ENCODE assay signal across 7 worm cellular contexts in the genomic region with DNA sequence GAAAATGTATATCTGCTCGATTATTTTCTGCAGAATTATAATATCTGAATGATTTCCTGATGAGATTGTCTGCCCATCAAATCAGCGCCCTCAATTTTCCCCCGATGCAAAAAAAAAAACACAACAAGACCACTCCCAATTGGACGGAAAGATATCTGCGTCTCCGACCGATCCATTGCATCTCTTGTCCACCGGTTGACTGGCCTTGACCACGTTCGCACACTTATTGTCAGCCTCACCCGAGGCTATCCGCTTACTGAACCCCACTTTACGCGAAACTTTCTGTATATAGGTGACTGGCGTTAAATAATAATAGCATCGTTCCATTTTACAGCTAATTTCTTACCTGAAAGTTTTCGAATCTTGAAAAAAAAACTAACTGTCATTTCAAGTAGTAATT.
A peak's percentile ranks its signal among the peaks of the same experiment; 100 is the strongest.
TF ChIP-seq lines count a peak whose summit lies in the region.

No protein-coding gene starts in this region.

TF ChIP-seq in whole organism, L1 larva, 84 proteins besides CTCF, POLR2A, EP300 and RAD21 (continues in another document):
- TF ChIP-seq snu-23 (GFP tag; optimal IDR thresholded peaks at IDR 0.05; lab: Kevin White, UChicago) (peak; percentile 50), unc-130 (tag; optimal IDR thresholded peaks at IDR 0.05; lab: Kevin White, UChicago) (no peak), lin-14 (GFP tag; optimal IDR thresholded peaks at IDR 0.05; lab: Kevin White, UChicago) (peak; percentile 59), nhr-90 (tag; optimal IDR thresholded peaks at IDR 0.05; lab: Kevin White, UChicago; ENCODE audit: poor library complexity) (peak; percentile 23), rnt-1 (tag; optimal IDR thresholded peaks at IDR 0.05; lab: Kevin White, UChicago) (peak; percentile 12), nhr-85 (tag; lab: Kevin White, UChicago) (peak; percentile 71), lin-39 (tag; optimal IDR thresholded peaks at IDR 0.05; lab: Kevin White, UChicago) (no peak), isw-1 (GFP tag; IDR thresholded peaks at IDR 0.05; lab: Robert Waterston, UW) (no peak), aha-1 (tag; optimal IDR thresholded peaks at IDR 0.05; lab: Kevin White, UChicago) (no peak), nhr-71 (tag; optimal IDR thresholded peaks at IDR 0.05; lab: Kevin White, UChicago) (peak; percentile 6), pqm-1 (tag; optimal IDR thresholded peaks at IDR 0.05; lab: Kevin White, UChicago) (no peak), mdl-1 (tag; optimal IDR thresholded peaks at IDR 0.05; lab: Kevin White, UChicago) (no peak), unc-98 (GFP tag; IDR thresholded peaks at IDR 0.05; lab: Robert Waterston, UW) (no peak)

TF ChIP-seq in whole organism, L2 larva, 48 proteins besides CTCF, POLR2A, EP300 and RAD21:
- TF ChIP-seq sma-9 (GFP tag; optimal IDR thresholded peaks at IDR 0.05; lab: Kevin White, UChicago) (peak; percentile 7), sma-9 (tag; optimal IDR thresholded peaks at IDR 0.05; lab: Kevin White, UChicago) (no peak), sma-3 (GFP tag; optimal IDR thresholded peaks at IDR 0.05; lab: Kevin White, UChicago) (peak; percentile 43), fos-1 (tag; optimal IDR thresholded peaks at IDR 0.05; lab: Kevin White, UChicago) (peak; percentile 19), nhr-6 (tag; optimal IDR thresholded peaks at IDR 0.05; lab: Kevin White, UChicago) (no peak), mbf-1 (tag; optimal IDR thresholded peaks at IDR 0.05; lab: Kevin White, UChicago) (no peak), ceh-82 (tag; optimal IDR thresholded peaks at IDR 0.05; lab: Kevin White, UChicago) (no peak), nhr-21 (tag; optimal IDR thresholded peaks at IDR 0.05; lab: Kevin White, UChicago) (peak; percentile 30), nhr-25 (tag; optimal IDR thresholded peaks at IDR 0.05; lab: Kevin White, UChicago) (peak; percentile 71)

TF ChIP-seq in whole organism, L3 larva, 47 proteins besides CTCF, POLR2A, EP300 and RAD21 (continues in another document):
- no peak for TF ChIP-seq fkh-10 (GFP tag; optimal IDR thresholded peaks at IDR 0.05; lab: Kevin White, UChicago)
- no peak for TF ChIP-seq pqm-1 (tag; optimal IDR thresholded peaks at IDR 0.05; lab: Kevin White, UChicago)
- TF ChIP-seq aly-2 (tag; optimal IDR thresholded peaks at IDR 0.05; lab: Kevin White, UChicago), result no peak
- no peak for TF ChIP-seq lin-39 (tag; optimal IDR thresholded peaks at IDR 0.05; lab: Kevin White, UChicago)
- no peak for TF ChIP-seq unc-39 (tag; optimal IDR thresholded peaks at IDR 0.05; lab: Kevin White, UChicago)
- TF ChIP-seq nhr-237 (tag; optimal IDR thresholded peaks at IDR 0.05; lab: Kevin White, UChicago), result no peak
- TF ChIP-seq lsy-12 (tag; optimal IDR thresholded peaks at IDR 0.05; lab: Kevin White, UChicago), result no peak
- no peak for TF ChIP-seq egl-5 (tag; optimal IDR thresholded peaks at IDR 0.05; lab: Kevin White, UChicago)
- TF ChIP-seq ceh-82 (tag; optimal IDR thresholded peaks at IDR 0.05; lab: Kevin White, UChicago), result no peak
- TF ChIP-seq sea-2 (GFP tag; optimal IDR thresholded peaks at IDR 0.05; lab: Kevin White, UChicago), result no peak
- TF ChIP-seq elt-1 (tag; optimal IDR thresholded peaks at IDR 0.05; lab: Kevin White, UChicago), result no peak
- TF ChIP-seq mml-1 (tag; optimal IDR thresholded peaks at IDR 0.05; lab: Kevin White, UChicago), result no peak
- no peak for TF ChIP-seq skn-1 (tag; optimal IDR thresholded peaks at IDR 0.05; lab: Kevin White, UChicago)
- TF ChIP-seq elt-2 (tag; optimal IDR thresholded peaks at IDR 0.05; lab: Kevin White, UChicago), result no peak
- no peak for TF ChIP-seq ceh-9 (tag; optimal IDR thresholded peaks at IDR 0.05; lab: Kevin White, UChicago)

TF ChIP-seq in whole organism, L4 larva, 104 proteins besides CTCF, POLR2A, EP300 and RAD21 (continues in another document):
- TF ChIP-seq mdt-29 (GFP tag; IDR thresholded peaks at IDR 0.05; lab: Robert Waterston, UW), result no peak
- TF ChIP-seq ces-1 (GFP tag; optimal IDR thresholded peaks at IDR 0.05; lab: Kevin White, UChicago), result no peak
- no peak for TF ChIP-seq F44E2.7 (GFP tag; IDR thresholded peaks at IDR 0.05; lab: Robert Waterston, UW)
- TF ChIP-seq cey-2 (tag; optimal IDR thresholded peaks at IDR 0.05; lab: Kevin White, UChicago; ENCODE audit: borderline replicate concordance, insufficient read depth), result no peak
- TF ChIP-seq mdl-1 (tag; optimal IDR thresholded peaks at IDR 0.05; lab: Kevin White, UChicago), result peak in 1 of 2 experiments; percentile 22
- TF ChIP-seq egl-43 (GFP tag; IDR thresholded peaks at IDR 0.05; lab: Robert Waterston, UW), result no peak
- no peak for TF ChIP-seq nhr-77 (tag; optimal IDR thresholded peaks at IDR 0.05; lab: Kevin White, UChicago)
- TF ChIP-seq zip-11 (GFP tag; IDR thresholded peaks at IDR 0.05; lab: Robert Waterston, UW), result no peak
- no peak for TF ChIP-seq spr-1 (tag; optimal IDR thresholded peaks at IDR 0.05; lab: Kevin White, UChicago)
- TF ChIP-seq mxl-3 (GFP tag; optimal IDR thresholded peaks at IDR 0.05; lab: Kevin White, UChicago), result peak; percentile 43
- peak; percentile 38 for TF ChIP-seq aha-1 (tag; lab: Kevin White, UChicago)
- TF ChIP-seq set-16 (GFP tag; IDR thresholded peaks at IDR 0.05; lab: Robert Waterston, UW), result no peak
- no peak for TF ChIP-seq snpc-1.2 (GFP tag; IDR thresholded peaks at IDR 0.05; lab: Robert Waterston, UW)
- TF ChIP-seq tra-1 (GFP tag; IDR thresholded peaks at IDR 0.05; lab: Robert Waterston, UW), result no peak
- TF ChIP-seq lin-29 (GFP tag; IDR thresholded peaks at IDR 0.05; lab: Robert Waterston, UW), result no peak

TF ChIP-seq in whole organism, late embryonic, 69 proteins besides CTCF, POLR2A, EP300 and RAD21:
- TF ChIP-seq Y22D7AL.16 (tag; optimal IDR thresholded peaks at IDR 0.05; lab: Kevin White, UChicago) (no peak), gmeb-2 (tag; optimal IDR thresholded peaks at IDR 0.05; lab: Kevin White, UChicago) (no peak), nfya-1 (tag; optimal IDR thresholded peaks at IDR 0.05; lab: Kevin White, UChicago) (peak; percentile 42), zip-5 (tag; optimal IDR thresholded peaks at IDR 0.05; lab: Kevin White, UChicago) (no peak)

TF ChIP-seq in whole organism, mixed stage, embryonic, 35 proteins besides CTCF, POLR2A, EP300 and RAD21:
- TF ChIP-seq flh-1 (GFP tag; optimal IDR thresholded peaks at IDR 0.05; lab: Kevin White, UChicago), result no peak
- no peak for TF ChIP-seq unc-62 (GFP tag; optimal IDR thresholded peaks at IDR 0.05; lab: Kevin White, UChicago)
- TF ChIP-seq unc-39 (tag; optimal IDR thresholded peaks at IDR 0.05; lab: Kevin White, UChicago), result no peak
- no peak for TF ChIP-seq blmp-1 (tag; optimal IDR thresholded peaks at IDR 0.05; lab: Kevin White, UChicago)
- TF ChIP-seq snpc-4 (tag; optimal IDR thresholded peaks at IDR 0.05; lab: Kevin White, UChicago), result no peak
- TF ChIP-seq drap-1 (GFP tag; optimal IDR thresholded peaks at IDR 0.05; lab: Kevin White, UChicago), result no peak
- no peak for TF ChIP-seq nhr-76 (tag; optimal IDR thresholded peaks at IDR 0.05; lab: Kevin White, UChicago)
- no peak for TF ChIP-seq ceh-43 (GFP tag; optimal IDR thresholded peaks at IDR 0.05; lab: Kevin White, UChicago)
- TF ChIP-seq ceh-39 (tag; optimal IDR thresholded peaks at IDR 0.05; lab: Kevin White, UChicago), result no peak
- TF ChIP-seq unc-120 (tag; optimal IDR thresholded peaks at IDR 0.05; lab: Kevin White, UChicago; ENCODE audit: poor library complexity, severe bottlenecking), result no peak
- no peak for TF ChIP-seq pha-4 (tag; optimal IDR thresholded peaks at IDR 0.05; lab: Kevin White, UChicago)
- no peak for TF ChIP-seq sptf-1 (tag; optimal IDR thresholded peaks at IDR 0.05; lab: Kevin White, UChicago)
- TF ChIP-seq sem-2 (GFP tag; optimal IDR thresholded peaks at IDR 0.05; lab: Kevin White, UChicago), result no peak
- peak; percentile 38 for TF ChIP-seq nhr-2 (tag; optimal IDR thresholded peaks at IDR 0.05; lab: Kevin White, UChicago)
- TF ChIP-seq ham-2 (GFP tag; optimal IDR thresholded peaks at IDR 0.05; lab: Kevin White, UChicago), result peak; percentile 48

TF ChIP-seq in whole organism, young adult, 124 proteins besides CTCF, POLR2A, EP300 and RAD21:
- peak; percentile 52; the same call in 1 of the 2 replicates for TF ChIP-seq madf-3 (GFP tag; IDR thresholded peaks at IDR 0.05; lab: Robert Waterston, UW)
- peak; percentile 38 for TF ChIP-seq hrde-1 (tag; optimal IDR thresholded peaks at IDR 0.05; lab: Kevin White, UChicago; ENCODE audit: borderline replicate concordance)
- TF ChIP-seq nfya-1 (tag; optimal IDR thresholded peaks at IDR 0.05; lab: Kevin White, UChicago; ENCODE audit: borderline replicate concordance, insufficient read depth), result no peak
- TF ChIP-seq ztf-3 (GFP tag; optimal IDR thresholded peaks at IDR 0.05; lab: Kevin White, UChicago), result no peak
- peak; percentile 48 for TF ChIP-seq ama-1 (optimal IDR thresholded peaks at IDR 0.05; lab: Kevin White, UChicago)
- no peak for TF ChIP-seq ama-1 (GFP tag; optimal IDR thresholded peaks at IDR 0.05; lab: Kevin White, UChicago)
- TF ChIP-seq gei-17 (GFP tag; optimal IDR thresholded peaks at IDR 0.05; lab: Kevin White, UChicago), result no peak
- no peak for TF ChIP-seq sptf-2 (GFP tag; optimal IDR thresholded peaks at IDR 0.05; lab: Kevin White, UChicago)
- TF ChIP-seq madf-6 (GFP tag; IDR thresholded peaks at IDR 0.05; lab: Robert Waterston, UW), result no peak
- TF ChIP-seq hmg-1.2 (GFP tag; IDR thresholded peaks at IDR 0.05; lab: Robert Waterston, UW), result peak; percentile 33; the same call in 1 of the 2 replicates
- TF ChIP-seq cebp-2 (GFP tag; IDR thresholded peaks at IDR 0.05; lab: Robert Waterston, UW), result no peak
- 0 out of 2 replicates have a peak, but pooled peaks have one; percentile 4 for TF ChIP-seq dox-1 (GFP tag; IDR thresholded peaks at IDR 0.05; lab: Robert Waterston, UW)
- TF ChIP-seq Y56A3A.18 (GFP tag; IDR thresholded peaks at IDR 0.05; lab: Robert Waterston, UW), result 0 out of 2 replicates have a peak, but pooled peaks have one; percentile 35
